Worm (Caenorhabditis elegans): ENCODE data around the gene F39F10.5.

F39F10.5 gene

DNA sequence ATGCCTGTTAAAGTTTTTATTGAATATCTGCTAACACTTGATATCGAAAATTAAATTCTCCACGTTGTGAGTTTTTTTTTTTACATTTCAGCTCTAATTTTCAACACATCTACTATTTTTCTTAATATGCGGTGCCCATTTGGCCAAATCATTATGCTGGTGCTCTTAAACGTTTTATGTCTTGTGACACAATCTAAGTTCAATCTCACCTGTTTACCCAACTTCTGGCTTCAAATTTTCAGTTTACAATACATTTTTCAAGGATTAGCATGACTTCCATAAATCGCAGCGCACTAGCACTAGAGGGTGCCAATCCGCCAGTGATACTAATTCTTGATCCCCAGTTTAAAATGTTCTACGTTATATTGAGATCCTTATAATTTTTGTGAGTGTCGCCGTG is 28.7 kb upstream of the F39F10.5 start:
- TF ChIP-seq pes-1 (GFP tag; IDR thresholded peaks at IDR 0.05) (peak; percentile 4; the same call in 1 of the 2 replicates), tra-4 (tag; optimal IDR thresholded peaks at IDR 0.05) (no peak)

DNA sequence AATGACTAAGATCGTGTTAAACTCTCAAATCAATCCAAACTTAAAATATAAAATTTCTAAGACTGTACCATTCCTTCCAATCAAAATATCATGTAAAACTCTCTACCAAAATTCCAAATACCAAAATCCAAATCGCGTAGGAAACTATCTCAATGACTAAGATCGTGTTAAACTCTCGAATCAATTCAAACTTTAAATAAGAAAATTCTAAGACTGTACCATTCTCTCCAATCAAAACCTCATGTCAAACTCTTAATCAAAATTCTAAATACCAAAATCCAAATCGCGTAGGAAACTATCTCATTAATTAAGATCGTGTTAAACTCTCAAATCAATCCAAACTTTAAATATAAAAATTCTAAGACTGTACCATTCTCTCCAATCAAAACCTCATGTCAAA is 24.4 kb upstream of the F39F10.5 start:
- TF ChIP-seq pes-1 (GFP tag; IDR thresholded peaks at IDR 0.05): peak; percentile 55; the same call in 1 of the 2 replicates
- TF ChIP-seq tbx-37 (GFP tag; conservative IDR thresholded peaks at IDR 0.05): 0 out of 2 replicates have a peak, but pooled peaks have one; percentile 7
- peak; percentile 21; the same call in 1 of the 2 replicates for TF ChIP-seq flt-1 (GFP tag; IDR thresholded peaks at IDR 0.05)

DNA sequence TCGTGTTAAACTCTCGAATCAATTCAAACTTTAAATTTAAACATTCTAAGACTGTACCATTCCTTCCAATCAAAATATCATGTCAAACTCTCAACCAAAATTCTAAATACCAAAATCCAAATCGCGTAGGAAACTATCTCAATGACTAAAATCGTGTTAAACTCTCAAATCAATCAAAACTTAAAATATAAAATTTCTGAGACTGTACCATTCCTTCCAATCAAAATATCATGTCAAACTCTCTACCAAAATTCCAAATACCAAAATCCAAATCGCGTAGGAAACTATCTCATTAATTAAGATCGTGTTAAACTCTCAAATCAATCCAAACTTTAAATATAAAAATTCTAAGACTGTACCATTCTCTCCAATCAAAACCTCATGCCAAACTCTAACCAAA is 21.0 kb upstream of the F39F10.5 start:
- TF ChIP-seq tbx-37 (GFP tag; conservative IDR thresholded peaks at IDR 0.05) (0 out of 2 replicates have a peak, but pooled peaks have one; percentile 6), pes-1 (GFP tag; IDR thresholded peaks at IDR 0.05) (peak; percentile 60)

DNA sequence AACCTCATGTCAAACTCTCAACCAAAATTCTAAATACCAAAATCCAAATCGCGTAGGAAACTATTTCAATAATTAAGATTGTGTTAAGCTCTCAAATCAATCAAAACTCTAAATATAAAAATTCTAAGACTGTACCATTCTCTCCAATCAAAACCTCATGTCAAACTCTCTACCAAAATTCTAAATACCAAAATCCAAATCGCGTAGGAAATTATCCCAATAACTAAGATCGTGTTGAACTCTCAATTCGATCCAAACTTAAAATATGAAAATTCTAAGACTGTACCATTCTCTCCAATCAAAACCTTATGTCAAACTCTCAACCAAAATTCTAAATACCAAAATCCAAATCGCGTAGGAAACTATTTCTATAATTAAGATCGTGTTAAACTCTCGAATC is 18.8 kb upstream of the F39F10.5 start:
- peak; percentile 62 for TF ChIP-seq sea-1 (GFP tag; conservative IDR thresholded peaks at IDR 0.05)
- peak; percentile 55 for TF ChIP-seq tbx-37 (GFP tag; conservative IDR thresholded peaks at IDR 0.05)
- TF ChIP-seq scrt-1 (GFP tag; IDR thresholded peaks at IDR 0.05): 0 out of 2 replicates have a peak, but pooled peaks have one; percentile 52

DNA sequence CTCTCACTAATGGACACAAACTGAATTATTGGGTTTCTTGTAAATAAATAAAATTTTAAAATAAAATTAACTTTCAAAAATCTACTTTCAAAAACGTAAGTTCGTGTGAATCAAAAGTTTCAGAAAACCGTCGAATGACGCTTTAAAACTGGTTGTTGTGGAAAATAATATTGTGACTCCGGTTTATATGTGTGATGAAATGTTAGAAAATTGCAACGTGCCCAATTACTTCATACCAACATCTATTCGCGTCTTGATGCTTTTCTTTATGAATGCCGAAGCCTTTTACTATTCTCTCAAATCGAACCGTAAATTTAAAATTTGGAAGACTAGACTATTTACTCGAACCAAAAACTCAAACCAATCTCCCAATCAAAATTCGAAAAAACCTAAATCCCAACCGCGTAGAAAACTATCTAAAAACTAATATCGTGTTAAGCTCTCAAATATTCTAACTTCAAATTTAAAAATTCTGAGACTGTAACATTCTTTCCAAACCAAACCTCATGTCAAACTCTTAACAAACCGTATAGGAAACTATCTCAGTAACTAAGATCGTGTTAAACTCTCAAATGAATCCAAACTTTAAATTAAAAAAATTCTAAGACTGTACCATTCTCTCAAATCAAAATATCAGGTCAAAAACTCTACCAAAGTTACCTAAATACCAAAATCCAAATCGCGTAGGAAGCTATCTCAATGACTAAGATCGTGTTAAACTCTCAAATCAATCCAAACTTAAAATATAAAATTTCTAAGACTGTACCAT is 17.9 kb upstream of the F39F10.5 start:
- TF ChIP-seq ets-7 (tag; optimal IDR thresholded peaks at IDR 0.05) (no peak), hnd-1 (tag; optimal IDR thresholded peaks at IDR 0.05) (no peak), sea-1 (GFP tag; conservative IDR thresholded peaks at IDR 0.05) (peak; percentile 61), scrt-1 (GFP tag; IDR thresholded peaks at IDR 0.05) (0 out of 2 replicates have a peak, but pooled peaks have one; percentile 48), ama-1 (optimal IDR thresholded peaks at IDR 0.05) (peak; percentile 92), aly-1 (tag; optimal IDR thresholded peaks at IDR 0.05) (no peak), tbx-11 (GFP tag; IDR thresholded peaks at IDR 0.05) (peak; percentile 25; the same call in 1 of the 2 replicates)

DNA sequence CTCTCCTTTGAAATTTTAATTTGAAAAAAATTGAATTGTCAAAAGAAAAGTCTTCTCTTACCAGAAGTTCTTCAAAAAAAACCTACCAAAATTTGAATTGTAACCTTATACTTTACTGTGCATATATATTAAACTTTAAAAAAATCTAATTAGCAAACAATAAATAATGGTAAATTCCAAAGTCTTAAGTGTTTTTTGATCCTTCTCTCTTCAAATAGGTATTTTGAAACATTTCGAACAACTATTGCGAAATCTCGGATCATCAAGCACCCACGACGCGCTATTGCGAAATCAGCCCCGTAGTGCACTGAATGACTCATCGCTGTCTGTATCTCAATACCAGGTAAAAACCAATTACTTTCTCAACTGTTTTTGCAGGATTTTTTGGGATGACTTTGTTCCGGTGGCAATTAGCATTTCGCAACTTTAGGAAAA is 17.1 kb upstream of the F39F10.5 start:
- TF ChIP-seq tbx-11 (GFP tag; IDR thresholded peaks at IDR 0.05) (no peak), tra-4 (tag; optimal IDR thresholded peaks at IDR 0.05) (no peak), F13C5.2 (tag; optimal IDR thresholded peaks at IDR 0.05) (no peak), hmg-4 (GFP tag; optimal IDR thresholded peaks at IDR 0.05) (no peak), flt-1 (GFP tag; IDR thresholded peaks at IDR 0.05) (0 out of 2 replicates have a peak, but pooled peaks have one; percentile 16), ceh-13 (GFP tag; optimal IDR thresholded peaks at IDR 0.05) (no peak), ets-7 (tag; optimal IDR thresholded peaks at IDR 0.05) (no peak), hnd-1 (tag; optimal IDR thresholded peaks at IDR 0.05) (peak; percentile 21), pes-1 (GFP tag; IDR thresholded peaks at IDR 0.05) (no peak), tbx-37 (GFP tag; conservative IDR thresholded peaks at IDR 0.05) (no peak), hmbx-1 (tag; optimal IDR thresholded peaks at IDR 0.05) (no peak), B0310.2 (tag; optimal IDR thresholded peaks at IDR 0.05) (no peak), sea-1 (GFP tag; conservative IDR thresholded peaks at IDR 0.05) (no peak; the same call in 1 of the 2 replicates), ceh-36 (tag; optimal IDR thresholded peaks at IDR 0.05) (no peak)

DNA sequence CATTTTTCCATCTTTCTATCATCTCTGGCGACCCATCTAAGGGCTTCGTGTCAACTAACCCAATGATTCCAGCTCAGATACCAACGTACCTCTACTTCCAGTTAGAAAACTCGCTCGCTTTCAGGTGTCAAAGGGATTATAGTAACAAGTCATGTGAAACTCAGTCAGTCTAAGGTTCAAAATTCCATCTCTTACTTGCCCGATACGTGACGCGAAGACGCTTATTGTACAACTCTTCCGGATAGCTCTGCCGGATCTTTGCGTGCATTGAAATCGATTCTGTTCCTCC is 16.7 kb upstream of the F39F10.5 start:
- TF ChIP-seq hmg-4 (GFP tag; optimal IDR thresholded peaks at IDR 0.05) (no peak), ets-7 (tag; optimal IDR thresholded peaks at IDR 0.05) (no peak), tbx-11 (GFP tag; IDR thresholded peaks at IDR 0.05) (no peak)

DNA sequence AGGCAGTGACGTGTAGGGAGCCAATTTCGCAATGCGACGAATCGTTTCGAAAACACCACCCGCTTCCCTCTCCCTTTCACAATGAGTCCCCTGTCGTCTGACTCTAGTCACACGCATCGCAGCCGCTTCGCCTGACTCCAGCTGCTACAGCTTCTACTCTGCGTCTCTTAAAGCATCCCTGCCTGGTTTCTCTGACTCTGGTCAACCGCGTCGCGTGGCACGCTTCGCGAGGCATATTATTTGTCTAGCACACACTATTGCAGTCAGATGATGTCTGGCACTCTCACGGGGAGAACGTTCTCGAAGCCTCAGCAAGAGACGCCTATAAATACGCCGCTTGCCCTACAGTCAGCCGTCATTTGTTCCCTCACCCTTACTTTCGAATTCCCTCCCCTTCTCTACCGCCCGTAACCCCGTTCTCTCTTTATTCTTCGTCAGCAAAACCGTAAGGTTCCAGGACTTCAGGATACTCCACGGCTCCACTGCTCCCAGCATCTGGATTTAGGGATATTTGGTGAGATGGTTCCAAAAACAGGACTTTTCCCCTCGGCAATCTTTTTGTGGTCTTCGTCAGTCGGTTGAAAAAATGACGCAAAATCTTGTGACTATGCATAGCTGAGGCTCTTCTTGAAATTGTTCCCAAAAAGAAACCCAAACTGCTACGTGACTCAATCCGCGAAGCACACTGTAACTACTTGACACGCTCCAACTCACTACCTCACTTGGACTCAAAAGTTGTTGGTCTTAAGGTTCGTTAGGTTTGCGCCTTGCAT is 16.2 kb upstream of the F39F10.5 start:
- TF ChIP-seq hmbx-1 (tag; optimal IDR thresholded peaks at IDR 0.05) (peak; percentile 69), tbx-37 (GFP tag; conservative IDR thresholded peaks at IDR 0.05) (peak; percentile 50), ceh-13 (GFP tag; optimal IDR thresholded peaks at IDR 0.05) (no peak), pes-1 (GFP tag; IDR thresholded peaks at IDR 0.05) (peak; percentile 71), B0310.2 (tag; optimal IDR thresholded peaks at IDR 0.05) (peak; percentile 80), ceh-36 (tag; optimal IDR thresholded peaks at IDR 0.05) (peak; percentile 78), sea-1 (GFP tag; conservative IDR thresholded peaks at IDR 0.05) (peak; percentile 74), hnd-1 (tag; optimal IDR thresholded peaks at IDR 0.05) (peak; percentile 58), flt-1 (GFP tag; IDR thresholded peaks at IDR 0.05) (peak; percentile 55), scrt-1 (GFP tag; IDR thresholded peaks at IDR 0.05) (0 out of 2 replicates have a peak, but pooled peaks have one; percentile 64), ama-1 (optimal IDR thresholded peaks at IDR 0.05) (peak; percentile 99), tra-4 (tag; optimal IDR thresholded peaks at IDR 0.05) (peak; percentile 83), aly-1 (tag; optimal IDR thresholded peaks at IDR 0.05) (peak; percentile 70), hmg-4 (GFP tag; optimal IDR thresholded peaks at IDR 0.05) (peak; percentile 95), F13C5.2 (tag; optimal IDR thresholded peaks at IDR 0.05) (peak; percentile 78), tbx-11 (GFP tag; IDR thresholded peaks at IDR 0.05) (peak; percentile 59; the same call in 1 of the 2 replicates), ets-7 (tag; optimal IDR thresholded peaks at IDR 0.05) (no peak)
